Worm (Caenorhabditis elegans) whole organism, mixed stage, embryonic: ENCODE measurements around the gene Y76B12C.8.

Experiments used
- M03D4.4 ChIP-seq: sonication (generic microtip); optimal IDR thresholded peaks from 2 replicates; lab custom pipeline; 2017; ENCODE audit warnings: mild to moderate bottlenecking, missing genetic modification characterization, missing compliant biosample characterization
- bed-3 ChIP-seq: fragments of 200-800 bp; sonication (Bioruptor generic); optimal IDR thresholded peaks from 3 replicates; lab custom pipeline; 2018; ENCODE audit warnings: mild to moderate bottlenecking, missing genetic modification characterization, moderate library complexity, missing compliant biosample characterization
- blmp-1 ChIP-seq: fragments of 150-350 bp; optimal IDR thresholded peaks from 2 replicates; lab custom pipeline; 2014; ENCODE audit warnings: missing biosample characterization, missing genetic modification characterization
- ceh-39 ChIP-seq: fragments of 150-350 bp; optimal IDR thresholded peaks from 2 replicates; lab custom pipeline; 2014; ENCODE audit warnings: missing biosample characterization, missing genetic modification characterization
- ceh-43 ChIP-seq: fragments of 200-800 bp; sonication (Bioruptor generic); optimal IDR thresholded peaks from 2 replicates; lab custom pipeline; 2018; ENCODE audit warnings: mild to moderate bottlenecking, missing genetic modification characterization, moderate library complexity, missing compliant biosample characterization
- ceh-83 ChIP-seq: fragments of 200-800 bp; sonication (Bioruptor generic); optimal IDR thresholded peaks from 2 replicates; lab custom pipeline; 2018; ENCODE audit warnings: mild to moderate bottlenecking, missing genetic modification characterization, missing compliant biosample characterization
- ces-1 ChIP-seq: fragments of 150-350 bp; optimal IDR thresholded peaks from 2 replicates; lab custom pipeline; 2014; ENCODE audit warnings: missing biosample characterization, missing genetic modification reagents, missing genetic modification characterization
- cnd-1 ChIP-seq: fragments of 200-800 bp; sonication (Bioruptor generic); optimal IDR thresholded peaks from 2 replicates; lab custom pipeline; 2018; ENCODE audit warnings: mild to moderate bottlenecking, missing genetic modification characterization, missing compliant biosample characterization
- drap-1 ChIP-seq: fragments of 200-800 bp; sonication (Bioruptor generic); optimal IDR thresholded peaks from 3 replicates; lab custom pipeline; 2018; ENCODE audit warnings: mild to moderate bottlenecking, missing genetic modification characterization, missing compliant biosample characterization
- elt-1 ChIP-seq: sonication (generic microtip); optimal IDR thresholded peaks from 2 replicates; lab custom pipeline; 2017; ENCODE audit warnings: missing genetic modification characterization, mild to moderate bottlenecking, missing compliant biosample characterization, antibody characterized with exemption, moderate library complexity, borderline replicate concordance; ENCODE audit not compliant: insufficient read depth
- elt-3 ChIP-seq: fragments of 150-350 bp; optimal IDR thresholded peaks from 2 replicates; lab custom pipeline; 2014; ENCODE audit warnings: missing biosample characterization, missing genetic modification characterization
- flh-1 ChIP-seq: fragments of 200-800 bp; sonication (Bioruptor generic); optimal IDR thresholded peaks from 2 replicates; lab custom pipeline; 2018; ENCODE audit warnings: mild to moderate bottlenecking, missing genetic modification characterization, moderate library complexity, missing compliant biosample characterization
- ham-2 ChIP-seq: fragments of 200-800 bp; sonication (Bioruptor generic); optimal IDR thresholded peaks from 2 replicates; lab custom pipeline; 2018; ENCODE audit warnings: mild to moderate bottlenecking, missing genetic modification characterization, missing compliant biosample characterization
- hlh-1 ChIP-seq: fragments of 150-350 bp; optimal IDR thresholded peaks from 2 replicates; lab custom pipeline; 2014; ENCODE audit warnings: missing biosample characterization, missing genetic modification reagents, missing genetic modification characterization
- lin-13 ChIP-seq: fragments of 150-350 bp; optimal IDR thresholded peaks from 2 replicates; lab custom pipeline; 2014; ENCODE audit warnings: missing biosample characterization, missing genetic modification characterization
- lin-32 ChIP-seq: fragments of 200-800 bp; sonication (Bioruptor generic); optimal IDR thresholded peaks from 2 replicates; lab custom pipeline; 2018; ENCODE audit warnings: mild to moderate bottlenecking, missing genetic modification characterization, missing compliant biosample characterization
- lsy-2 ChIP-seq: fragments of 150-350 bp; optimal IDR thresholded peaks from 2 replicates; lab custom pipeline; 2014; ENCODE audit warnings: missing biosample characterization, missing genetic modification characterization
- mab-5 ChIP-seq: fragments of 150-350 bp; optimal IDR thresholded peaks from 2 replicates; lab custom pipeline; 2014; ENCODE audit warnings: missing biosample characterization, missing genetic modification characterization
- mep-1 ChIP-seq: fragments of 150-350 bp; optimal IDR thresholded peaks from 2 replicates; lab custom pipeline; 2017; ENCODE audit warnings: missing biosample characterization, missing genetic modification reagents, missing genetic modification characterization, inconsistent platforms
- mls-2 ChIP-seq: sonication (generic microtip); optimal IDR thresholded peaks from 2 replicates; lab custom pipeline; 2016; ENCODE audit warnings: mild to moderate bottlenecking, missing genetic modification characterization, moderate library complexity, missing compliant biosample characterization
- nhr-237 ChIP-seq: fragments of 150-350 bp; optimal IDR thresholded peaks from 2 replicates; lab custom pipeline; 2014; ENCODE audit warnings: missing biosample characterization, missing genetic modification characterization
- nhr-28 ChIP-seq: fragments of 150-350 bp; optimal IDR thresholded peaks from 2 replicates; lab custom pipeline; 2014; ENCODE audit warnings: missing biosample characterization, missing genetic modification characterization
- nhr-76 ChIP-seq: sonication (generic microtip); optimal IDR thresholded peaks from 2 replicates; lab custom pipeline; 2017; ENCODE audit warnings: missing biosample characterization, missing genetic modification characterization
- pha-4 ChIP-seq: fragments of 150-350 bp; optimal IDR thresholded peaks from 2 replicates; lab custom pipeline; 2018; ENCODE audit warnings: missing biosample characterization, missing genetic modification reagents, missing genetic modification characterization
- sem-2 ChIP-seq: fragments of 200-800 bp; sonication (Bioruptor generic); optimal IDR thresholded peaks from 2 replicates; lab custom pipeline; 2018; ENCODE audit warnings: mild to moderate bottlenecking, missing genetic modification characterization, missing compliant biosample characterization
- snpc-4 ChIP-seq: fragments of 150-350 bp; optimal IDR thresholded peaks from 2 replicates; lab custom pipeline; 2014; ENCODE audit warnings: missing biosample characterization, missing genetic modification characterization
- sptf-1 ChIP-seq: sonication (generic microtip); optimal IDR thresholded peaks from 2 replicates; lab custom pipeline; 2017; ENCODE audit warnings: mild to moderate bottlenecking, missing genetic modification characterization, moderate library complexity, missing compliant biosample characterization
- tbx-8 ChIP-seq: fragments of 200-800 bp; sonication (Bioruptor generic); optimal IDR thresholded peaks from 2 replicates; lab custom pipeline; 2018; ENCODE audit warnings: mild to moderate bottlenecking, missing genetic modification characterization, moderate library complexity, missing compliant biosample characterization
- unc-120 ChIP-seq: sonication (generic microtip); optimal IDR thresholded peaks from 2 replicates; lab custom pipeline; 2017; ENCODE audit warnings: missing genetic modification characterization, missing compliant biosample characterization; ENCODE audit not compliant: poor library complexity, severe bottlenecking
- unc-39 ChIP-seq: fragments of 150-350 bp; optimal IDR thresholded peaks from 2 replicates; lab custom pipeline; 2014; ENCODE audit warnings: missing biosample characterization, missing genetic modification characterization
- unc-62 ChIP-seq: fragments of 150-350 bp; optimal IDR thresholded peaks from 2 replicates; lab custom pipeline; 2014; ENCODE audit warnings: missing biosample characterization, missing genetic modification reagents, missing genetic modification characterization
- zip-8 ChIP-seq: fragments of 150-350 bp; optimal IDR thresholded peaks from 2 replicates; lab custom pipeline; 2014; ENCODE audit warnings: missing biosample characterization, missing genetic modification characterization
- ztf-11 ChIP-seq: fragments of 150-350 bp; optimal IDR thresholded peaks from 2 replicates; lab custom pipeline; 2014; ENCODE audit warnings: missing biosample characterization, missing genetic modification characterization

The Y76B12C.8 gene

ce11 chrIV:1965135-1965534, 14.7 kb upstream of the Y76B12C.8 start, which contains the start of gene Y48A5A.1:
Gene Y48A5A.1 (plus strand): TSS chrIV:1965481.
- no peak for TF ChIP-seq snpc-4 (tag; lab: Kevin White, UChicago)
- TF ChIP-seq mep-1 (tag; lab: Kevin White, UChicago), result no peak
- no peak for TF ChIP-seq sem-2 (GFP tag; lab: Kevin White, UChicago)
- no peak for TF ChIP-seq lsy-2 (tag; lab: Kevin White, UChicago)
- no peak for TF ChIP-seq blmp-1 (tag; lab: Kevin White, UChicago)
- TF ChIP-seq nhr-237 (tag; lab: Kevin White, UChicago), result no peak
- no peak for TF ChIP-seq sptf-1 (tag; lab: Kevin White, UChicago)
- no peak for TF ChIP-seq mls-2
- no peak for TF ChIP-seq cnd-1 (tag; lab: Kevin White, UChicago)
- TF ChIP-seq mab-5 (tag; lab: Kevin White, UChicago), result no peak
- TF ChIP-seq ceh-83 (GFP tag; lab: Kevin White, UChicago), result no peak
- TF ChIP-seq ztf-11 (tag; lab: Kevin White, UChicago), result no peak
- TF ChIP-seq lin-13 (tag; lab: Kevin White, UChicago), result no peak
- no peak for TF ChIP-seq zip-8
- no peak for TF ChIP-seq bed-3 (GFP tag; lab: Kevin White, UChicago)
- TF ChIP-seq elt-3 (tag; lab: Kevin White, UChicago), result no peak
- TF ChIP-seq ceh-39 (tag; lab: Kevin White, UChicago), result no peak
- TF ChIP-seq tbx-8 (GFP tag; lab: Kevin White, UChicago), result no peak

- no peak for TF ChIP-seq ham-2 (GFP tag; lab: Kevin White, UChicago)
- no peak for TF ChIP-seq M03D4.4
- no peak for TF ChIP-seq sptf-1 (tag; lab: Kevin White, UChicago)
- no peak for TF ChIP-seq nhr-28 (tag; lab: Kevin White, UChicago)
- TF ChIP-seq mls-2, result no peak
- no peak for TF ChIP-seq hlh-1
- TF ChIP-seq elt-3 (tag; lab: Kevin White, UChicago), result no peak
- no peak for TF ChIP-seq unc-120 (tag; lab: Kevin White, UChicago)
- no peak for TF ChIP-seq sem-2 (GFP tag; lab: Kevin White, UChicago)
- no peak for TF ChIP-seq lsy-2 (tag; lab: Kevin White, UChicago)
- no peak for TF ChIP-seq nhr-237 (tag; lab: Kevin White, UChicago)
- TF ChIP-seq unc-39 (tag; lab: Kevin White, UChicago), result no peak
- no peak for TF ChIP-seq ceh-43 (GFP tag; lab: Kevin White, UChicago)
- no peak for TF ChIP-seq unc-62
- no peak for TF ChIP-seq lin-32 (GFP tag; lab: Kevin White, UChicago)
- no peak for TF ChIP-seq mep-1 (tag; lab: Kevin White, UChicago)
- no peak for TF ChIP-seq elt-1
- no peak for TF ChIP-seq snpc-4 (tag; lab: Kevin White, UChicago)
- TF ChIP-seq, all 35 proteins: peak for 0
Observed at ce11 chrIV:1969353-1969752, 10.4 kb upstream of the Y76B12C.8 start, which contains the start of gene Y48A5A.3. Gene Y48A5A.3 (plus strand): TSS chrIV:1969737.

ce11 chrIV:1970158-1970557, 9.6 kb upstream of the Y76B12C.8 start:
- TF ChIP-seq cnd-1 (tag; lab: Kevin White, UChicago) (no peak), blmp-1 (tag; lab: Kevin White, UChicago) (no peak), sem-2 (GFP tag; lab: Kevin White, UChicago) (no peak), M03D4.4 (no peak), mab-5 (tag; lab: Kevin White, UChicago) (no peak), sptf-1 (tag; lab: Kevin White, UChicago) (no peak), hlh-1 (no peak), ceh-39 (tag; lab: Kevin White, UChicago) (no peak), bed-3 (GFP tag; lab: Kevin White, UChicago) (no peak), lin-13 (tag; lab: Kevin White, UChicago) (no peak), ces-1 (GFP tag; lab: Kevin White, UChicago) (no peak), mls-2 (no peak), zip-8 (no peak)

ce11 chrIV:1971078-1971477, 8.7 kb upstream of the Y76B12C.8 start:
- no peak for TF ChIP-seq mab-5 (tag; lab: Kevin White, UChicago)
- TF ChIP-seq tbx-8 (GFP tag; lab: Kevin White, UChicago), result no peak
- no peak for TF ChIP-seq nhr-237 (tag; lab: Kevin White, UChicago)
- no peak for TF ChIP-seq pha-4 (tag; lab: Kevin White, UChicago)
- TF ChIP-seq flh-1 (GFP tag; lab: Kevin White, UChicago), result no peak
- TF ChIP-seq nhr-76 (tag; lab: Kevin White, UChicago), result no peak
- TF ChIP-seq ceh-43 (GFP tag; lab: Kevin White, UChicago), result no peak
- TF ChIP-seq drap-1 (GFP tag; lab: Kevin White, UChicago), result no peak
- TF ChIP-seq cnd-1 (tag; lab: Kevin White, UChicago), result no peak
- no peak for TF ChIP-seq elt-3 (tag; lab: Kevin White, UChicago)
- TF ChIP-seq ceh-39 (tag; lab: Kevin White, UChicago), result no peak
- TF ChIP-seq nhr-28 (tag; lab: Kevin White, UChicago), result no peak
- no peak for TF ChIP-seq ceh-83 (GFP tag; lab: Kevin White, UChicago)
- TF ChIP-seq, all 35 proteins: peak for 0
